Worm (Caenorhabditis elegans) whole organism, mixed stage, embryonic: ENCODE measurements around the gene C01G10.14.

Source experiments
- blmp-1 ChIP-seq: fragments of 150-350 bp; optimal IDR thresholded peaks from 2 replicates; lab custom pipeline; 2014; ENCODE audit warnings: missing biosample characterization, missing genetic modification characterization
- drap-1 ChIP-seq: fragments of 200-800 bp; sonication (Bioruptor generic); optimal IDR thresholded peaks from 3 replicates; lab custom pipeline; 2018; ENCODE audit warnings: mild to moderate bottlenecking, missing genetic modification characterization, missing compliant biosample characterization
- lin-13 ChIP-seq: fragments of 150-350 bp; optimal IDR thresholded peaks from 2 replicates; lab custom pipeline; 2014; ENCODE audit warnings: missing biosample characterization, missing genetic modification characterization
- snpc-4 ChIP-seq: fragments of 150-350 bp; optimal IDR thresholded peaks from 2 replicates; lab custom pipeline; 2014; ENCODE audit warnings: missing biosample characterization, missing genetic modification characterization
- unc-62 ChIP-seq: fragments of 150-350 bp; optimal IDR thresholded peaks from 2 replicates; lab custom pipeline; 2014; ENCODE audit warnings: missing biosample characterization, missing genetic modification reagents, missing genetic modification characterization

DNA sequence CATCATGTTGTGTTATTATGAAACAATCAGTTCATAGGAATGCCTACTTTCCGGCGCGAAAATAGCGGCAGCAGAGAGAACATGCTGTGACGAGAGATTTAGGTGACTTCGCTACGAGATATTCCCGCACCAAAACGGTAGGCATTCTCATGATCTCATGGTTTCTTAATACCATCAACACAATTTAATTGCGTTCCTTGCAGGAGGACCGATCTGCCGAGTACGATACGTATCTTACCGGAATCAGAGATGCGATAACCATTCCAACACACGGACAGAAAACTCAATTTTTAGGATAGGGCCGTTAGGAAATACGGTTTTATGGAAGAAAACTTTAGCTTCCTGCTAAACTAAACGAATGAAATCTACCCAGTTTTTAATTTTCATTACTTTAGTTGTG lies 43.1 kb upstream of the C01G10.14 start, which contains the start of gene T09F5.1:
- TF ChIP-seq drap-1 (GFP tag; lab: Kevin White, UChicago) (no peak), blmp-1 (tag; lab: Kevin White, UChicago) (no peak), snpc-4 (no peak), lin-13 (tag; lab: Kevin White, UChicago) (no peak), unc-62 (no peak)
